Fruit fly (Drosophila melanogaster) whole organism, pupa: Measurements from ENCODE around the gene CG5969.

Source experiments
- CG10348 ChIP-seq: fragments of 200-800 bp; sonication (Bioruptor generic); IDR thresholded peaks from 2 replicates; pipeline ENCODE4 v1.3.6; 2022; ENCODE audit warnings: missing biosample characterization, missing genetic modification characterization
- CG12605 ChIP-seq: fragments of 200-800 bp; sonication (Bioruptor generic); IDR thresholded peaks from 2 replicates; pipeline ENCODE4 v1.3.6; 2022; ENCODE audit warnings: missing biosample characterization, missing genetic modification characterization
- CG13204 ChIP-seq: fragments of 200-800 bp; sonication (Bioruptor generic); optimal IDR thresholded peaks from 2 replicates; lab custom pipeline; 2018; ENCODE audit warnings: missing biosample characterization, mild to moderate bottlenecking, missing genetic modification characterization, moderate library complexity
- CG14655 ChIP-seq: fragments of 200-800 bp; sonication (Bioruptor generic); optimal IDR thresholded peaks from 3 replicates; lab custom pipeline; 2017; ENCODE audit warnings: mild to moderate bottlenecking, missing biosample characterization, missing genetic modification reagents, missing genetic modification characterization
- CG15710 ChIP-seq: fragments of 200-800 bp; sonication (Bioruptor generic); optimal IDR thresholded peaks from 2 replicates; lab custom pipeline; 2018; ENCODE audit warnings: missing biosample characterization, mild to moderate bottlenecking, missing genetic modification characterization, moderate library complexity
- CG17806 ChIP-seq: fragments of 200-800 bp; sonication (Bioruptor generic); optimal IDR thresholded peaks from 2 replicates; lab custom pipeline; 2018; ENCODE audit warnings: missing biosample characterization, mild to moderate bottlenecking, missing genetic modification characterization, moderate library complexity
- CG32121 ChIP-seq: fragments of 200-800 bp; sonication (Bioruptor generic); IDR thresholded peaks from 2 replicates; pipeline ENCODE4 v1.3.6; 2022; ENCODE audit warnings: missing biosample characterization, missing genetic modification characterization
- CG34367 ChIP-seq: fragments of 200-800 bp; sonication (Bioruptor generic); optimal IDR thresholded peaks from 2 replicates; lab custom pipeline; 2018; ENCODE audit warnings: missing biosample characterization, mild to moderate bottlenecking, missing genetic modification characterization
- CG4496 ChIP-seq: fragments of 200-800 bp; sonication (Bioruptor generic); IDR thresholded peaks from 3 replicates; pipeline ENCODE4 v1.3.6; 2022; ENCODE audit warnings: missing biosample characterization, missing genetic modification characterization
- CG8159 ChIP-seq: fragments of 200-800 bp; sonication (Bioruptor generic); optimal IDR thresholded peaks from 3 replicates; lab custom pipeline; 2018; ENCODE audit warnings: missing biosample characterization, mild to moderate bottlenecking, missing genetic modification characterization, moderate library complexity
- CG8301 ChIP-seq: fragments of 200-800 bp; sonication (Bioruptor generic); optimal IDR thresholded peaks from 2 replicates; lab custom pipeline; 2018; ENCODE audit warnings: missing biosample characterization, mild to moderate bottlenecking, missing genetic modification characterization
- CG9948 ChIP-seq: fragments of 200-800 bp; sonication (Bioruptor generic); optimal IDR thresholded peaks from 2 replicates; lab custom pipeline; 2018; ENCODE audit warnings: missing biosample characterization, mild to moderate bottlenecking, missing genetic modification characterization, moderate library complexity
- D1 ChIP-seq: fragments of 200-800 bp; sonication (Bioruptor generic); optimal IDR thresholded peaks from 2 replicates; lab custom pipeline; 2018; ENCODE audit warnings: missing biosample characterization, mild to moderate bottlenecking, missing genetic modification characterization, moderate library complexity
- EcR ChIP-seq: fragments of 200-800 bp; sonication (Bioruptor generic); optimal IDR thresholded peaks from 3 replicates; lab custom pipeline; 2019; ENCODE audit warnings: missing biosample characterization, missing genetic modification characterization, mild to moderate bottlenecking, moderate library complexity, missing genetic modification reagents
- Ets98B ChIP-seq: fragments of 200-800 bp; sonication (Bioruptor generic); IDR thresholded peaks from 2 replicates; pipeline ENCODE4 v1.3.6; 2022; ENCODE audit warnings: missing biosample characterization, missing genetic modification characterization
- Pif1A ChIP-seq: fragments of 200-800 bp; sonication (Bioruptor generic); optimal IDR thresholded peaks from 3 replicates; lab custom pipeline; 2016; ENCODE audit warnings: missing biosample characterization, missing genetic modification characterization
- Pif1B ChIP-seq: fragments of 200-800 bp; sonication (Bioruptor generic); optimal IDR thresholded peaks from 3 replicates; lab custom pipeline; 2016; ENCODE audit warnings: missing biosample characterization, missing genetic modification characterization
- Snoo ChIP-seq: fragments of 200-800 bp; sonication (Bioruptor generic); optimal IDR thresholded peaks from 3 replicates; lab custom pipeline; 2017; ENCODE audit warnings: missing biosample characterization, mild to moderate bottlenecking, missing genetic modification characterization, inconsistent platforms
- fd96Ca ChIP-seq: fragments of 200-800 bp; sonication (Bioruptor generic); IDR thresholded peaks from 3 replicates; pipeline ENCODE4 v1.3.6; 2022; ENCODE audit warnings: missing biosample characterization, missing genetic modification characterization
- gl ChIP-seq: fragments of 200-800 bp; sonication (Bioruptor generic); optimal IDR thresholded peaks from 2 replicates; lab custom pipeline; 2018; ENCODE audit warnings: missing biosample characterization, mild to moderate bottlenecking, missing genetic modification characterization
- rn ChIP-seq: fragments of 200-800 bp; sonication (Bioruptor generic); IDR thresholded peaks from 2 replicates; pipeline ENCODE4 v1.3.6; 2022; ENCODE audit warnings: missing biosample characterization, missing genetic modification characterization

CG5969 gene

DNA sequence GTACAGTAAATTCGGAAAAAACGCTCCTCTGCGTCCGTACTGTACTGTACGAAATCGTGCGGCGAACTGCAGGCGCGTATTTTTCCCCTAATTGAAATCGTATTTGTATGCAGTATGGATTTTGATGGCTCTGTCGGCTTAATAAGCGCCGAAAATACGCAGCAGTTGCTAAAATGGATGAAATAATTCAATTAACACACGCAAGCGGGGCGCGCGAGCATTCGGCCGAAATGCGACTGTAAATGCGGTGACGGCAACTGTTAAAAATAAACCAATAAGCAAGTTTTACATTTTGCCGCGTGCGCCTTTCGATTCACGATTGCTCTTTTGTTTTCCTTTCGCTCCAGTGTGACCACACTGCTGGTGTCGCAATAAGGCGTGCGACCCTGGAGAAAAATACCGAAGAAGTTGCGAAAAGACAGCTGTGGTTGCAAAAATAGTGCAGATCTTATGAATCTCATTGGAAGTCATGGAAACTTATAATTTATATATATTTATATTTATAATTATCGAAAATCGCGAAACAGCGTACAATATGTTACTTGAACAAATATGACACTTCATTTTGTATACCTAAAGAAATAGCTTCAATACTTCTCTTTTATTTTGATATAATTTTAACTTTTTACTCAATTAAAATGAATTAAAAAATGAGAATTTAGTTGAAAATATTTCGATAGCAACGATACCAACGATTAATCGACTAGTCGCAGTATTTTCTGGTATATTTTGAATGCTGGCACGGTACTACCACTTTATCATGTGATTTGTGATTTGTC, at the start of gene CG5969, which contains the start of gene CG32428:
Gene CG5969 (plus strand): TSS at position 763 of the 779 bp plus-strand sequence.
Gene CG32428 (minus strand): TSS at position 703 of the 779 bp plus-strand sequence.
- TF ChIP-seq Pif1B (GFP tag; lab: Kevin White, UChicago) (peak; percentile 51), Ets98B (GFP tag; lab: Robert Waterston, UW) (peak; percentile 67), gl (tag; lab: Kevin White, UChicago) (no peak), CG12605 (GFP tag; lab: Robert Waterston, UW) (peak; percentile 64), CG34367 (tag; lab: Kevin White, UChicago) (peak; percentile 71), rn (GFP tag; lab: Robert Waterston, UW) (peak; percentile 61), Snoo (tag; lab: Kevin White, UChicago) (peak; percentile 72), CG10348 (no peak), CG4496 (peak; percentile 88), D1 (peak; percentile 18), CG8301 (tag; lab: Kevin White, UChicago) (peak; percentile 65), CG8159 (peak; percentile 81), CG14655 (GFP tag; lab: Kevin White, UChicago) (peak; percentile 77), Pif1A (GFP tag; lab: Kevin White, UChicago) (peak; percentile 52), fd96Ca (GFP tag; lab: Robert Waterston, UW) (peak; percentile 57; the same call in 2 of the 3 replicates), CG17806 (tag; lab: Kevin White, UChicago) (peak; percentile 72), CG15710 (tag; lab: Kevin White, UChicago) (peak; percentile 82), CG13204 (GFP tag; lab: Kevin White, UChicago) (no peak), CG9948 (tag; lab: Kevin White, UChicago) (peak; percentile 74), CG32121 (peak; percentile 80), EcR (GFP tag; lab: Kevin White, UChicago) (no peak)

DNA sequence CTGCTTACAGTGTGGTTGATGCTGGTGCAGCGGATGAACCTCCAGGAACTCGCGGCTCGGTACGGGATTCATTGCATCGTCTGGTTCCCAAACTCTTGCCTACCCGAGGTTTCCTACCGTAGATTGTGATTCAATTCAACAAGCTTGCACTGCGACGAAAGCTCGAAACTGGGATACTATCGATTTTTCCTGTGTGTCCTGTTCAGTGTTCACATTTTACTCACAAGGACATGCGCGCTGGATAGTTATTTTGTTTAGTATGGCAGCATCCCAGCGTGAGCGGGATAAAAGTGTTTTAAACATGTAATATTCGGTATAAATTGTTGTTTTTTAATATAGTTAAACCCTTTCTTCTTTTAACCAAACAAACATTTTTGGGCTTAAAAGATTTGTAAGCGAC, 47.7 kb upstream of the CG5969 start, which contains the start of gene CG5282:
Gene CG5282 (minus strand): TSS at position 184 of the 400 bp plus-strand sequence.
- TF ChIP-seq Ets98B (GFP tag; lab: Robert Waterston, UW) = no peak
- TF ChIP-seq CG34367 (tag; lab: Kevin White, UChicago) = no peak
- no peak for TF ChIP-seq gl (tag; lab: Kevin White, UChicago)
- no peak for TF ChIP-seq CG32121
- TF ChIP-seq fd96Ca (GFP tag; lab: Robert Waterston, UW) = no peak
- no peak for TF ChIP-seq CG8301 (tag; lab: Kevin White, UChicago)
- TF ChIP-seq Pif1B (GFP tag; lab: Kevin White, UChicago) = no peak
- no peak for TF ChIP-seq CG12605 (GFP tag; lab: Robert Waterston, UW)
- TF ChIP-seq CG15710 (tag; lab: Kevin White, UChicago) = no peak
- no peak for TF ChIP-seq CG10348
- TF ChIP-seq EcR (GFP tag; lab: Kevin White, UChicago) = no peak
- TF ChIP-seq rn (GFP tag; lab: Robert Waterston, UW) = no peak

DNA sequence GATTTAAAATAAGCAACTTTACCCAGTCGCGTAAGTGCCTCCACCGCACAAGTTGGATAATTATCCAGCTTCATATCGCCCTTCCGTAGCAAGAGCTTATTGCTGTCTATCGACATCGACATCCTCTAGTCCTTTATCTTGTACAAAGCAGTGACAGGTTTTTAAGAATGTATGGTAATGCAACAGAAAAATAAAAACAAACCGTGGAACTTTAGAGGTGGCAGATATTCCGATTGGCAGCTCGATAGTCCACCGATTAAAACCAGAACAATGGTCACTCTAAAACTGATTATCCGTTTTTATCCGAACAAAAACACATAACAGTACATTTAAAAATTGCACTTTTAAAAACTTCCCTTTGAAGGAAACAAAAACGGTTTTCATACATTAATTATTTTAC, 46.1 kb upstream of the CG5969 start, which contains the start of gene CG5274:
Gene CG5274 (minus strand): TSS at position 218 of the 400 bp plus-strand sequence.
- no peak for TF ChIP-seq EcR (GFP tag; lab: Kevin White, UChicago)
- TF ChIP-seq CG9948 (tag; lab: Kevin White, UChicago) = no peak
- TF ChIP-seq CG10348 = no peak
- no peak for TF ChIP-seq Pif1A (GFP tag; lab: Kevin White, UChicago)
- no peak for TF ChIP-seq CG17806 (tag; lab: Kevin White, UChicago)
- TF ChIP-seq CG14655 (GFP tag; lab: Kevin White, UChicago) = no peak
- TF ChIP-seq Snoo (tag; lab: Kevin White, UChicago) = no peak
- no peak for TF ChIP-seq Pif1B (GFP tag; lab: Kevin White, UChicago)
- TF ChIP-seq CG15710 (tag; lab: Kevin White, UChicago) = no peak
- no peak for TF ChIP-seq rn (GFP tag; lab: Robert Waterston, UW)
- no peak for TF ChIP-seq CG34367 (tag; lab: Kevin White, UChicago)
- no peak for TF ChIP-seq fd96Ca (GFP tag; lab: Robert Waterston, UW)
- no peak for TF ChIP-seq CG13204 (GFP tag; lab: Kevin White, UChicago)

DNA sequence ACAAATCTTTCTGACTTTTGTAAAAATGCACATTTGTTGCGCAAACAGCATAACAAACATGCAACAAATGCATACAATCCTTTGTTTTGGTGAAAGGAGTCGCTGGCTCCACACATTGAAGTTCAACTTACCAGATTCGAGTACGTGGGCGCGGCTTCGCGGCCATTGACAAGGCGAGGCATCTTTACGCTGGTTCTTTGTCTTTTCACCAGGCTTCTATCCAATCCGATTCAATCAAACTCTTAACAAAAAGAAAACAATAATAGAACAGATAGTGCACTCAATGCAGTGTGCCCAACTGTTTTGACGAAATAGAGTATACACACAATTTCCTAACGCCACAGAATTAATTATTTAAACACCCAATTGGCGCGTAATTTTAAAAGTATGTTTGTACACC, 43.4 kb upstream of the CG5969 start, which contains the start of gene CG5262:
Gene CG5262 (minus strand): TSS at position 294 of the 400 bp plus-strand sequence.
- TF ChIP-seq Pif1A (GFP tag; lab: Kevin White, UChicago) (no peak), EcR (GFP tag; lab: Kevin White, UChicago) (no peak), CG12605 (GFP tag; lab: Robert Waterston, UW) (peak; percentile 46; the same call in 1 of the 2 replicates), gl (tag; lab: Kevin White, UChicago) (peak; percentile 57), CG34367 (tag; lab: Kevin White, UChicago) (no peak), Ets98B (GFP tag; lab: Robert Waterston, UW) (no peak), CG4496 (peak; percentile 48; the same call in 2 of the 3 replicates), CG32121 (no peak)

DNA sequence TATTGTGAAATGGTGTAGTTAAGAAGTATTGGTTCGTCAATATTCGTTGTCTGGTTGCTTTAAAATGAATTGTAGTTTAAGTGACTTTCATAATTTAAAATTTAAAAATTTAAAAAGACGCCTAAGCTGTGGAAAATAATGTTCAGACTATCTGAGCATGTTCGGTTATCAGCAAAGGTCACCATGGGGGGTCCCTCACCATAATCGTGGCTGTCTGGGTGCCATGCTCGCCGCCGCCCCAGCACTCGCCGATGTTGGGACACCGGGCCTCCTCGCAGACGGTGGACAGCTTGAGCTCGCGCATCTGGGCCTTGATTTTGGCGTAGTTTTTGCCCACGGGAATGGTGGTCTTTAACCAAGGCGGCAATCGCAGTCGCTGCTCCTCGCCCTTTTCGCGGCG, 42.0 kb upstream of the CG5969 start:
- TF ChIP-seq EcR (GFP tag; lab: Kevin White, UChicago) (no peak), CG8159 (no peak), CG4496 (no peak), CG15710 (tag; lab: Kevin White, UChicago) (no peak), gl (tag; lab: Kevin White, UChicago) (no peak), Pif1A (GFP tag; lab: Kevin White, UChicago) (no peak)
